Fruit fly (Drosophila melanogaster) whole organism, wandering third instar larva: Measurements from ENCODE around the gene CG5890.
A peak's percentile ranks its signal among the peaks of the same experiment; 100 is the strongest.

Experiments used
- Abd-B ChIP-seq: fragments of >200 bp; optimal IDR thresholded peaks from 2 replicates; lab custom pipeline; 2017; ENCODE audit warnings: missing biosample characterization, missing genetic modification characterization
- CrebA ChIP-seq: fragments of 200-800 bp; sonication (Bioruptor generic); optimal IDR thresholded peaks from 2 replicates; lab custom pipeline; 2016; ENCODE audit warnings: missing biosample characterization, mild to moderate bottlenecking, missing genetic modification characterization, borderline replicate concordance
- HLH106 ChIP-seq: fragments of 200-800 bp; optimal IDR thresholded peaks from 3 replicates; lab custom pipeline; 2019; ENCODE audit warnings: missing biosample characterization, mild to moderate bottlenecking, missing genetic modification characterization, moderate library complexity
- Myc ChIP-seq: fragments of >200 bp; optimal IDR thresholded peaks from 2 replicates; lab custom pipeline; 2017
- N ChIP-seq: fragments of >200 bp; optimal IDR thresholded peaks from 2 replicates; lab custom pipeline; 2018; ENCODE audit warnings: missing biosample characterization, missing external identifiers, missing genetic modification characterization
- Rel ChIP-seq, 2 experiments: fragments of 200-800 bp; sonication (Bioruptor generic) in 1 of 2; optimal IDR thresholded peaks; 2 replicates in 1 of 2; 3 replicates in 1 of 2; lab custom pipeline; 2016 to 2019; ENCODE audit warnings: mild to moderate bottlenecking in 2 of 2, missing biosample characterization in 2 of 2, missing genetic modification characterization in 2 of 2, moderate library complexity in 1 of 2
- Vsx2 ChIP-seq: fragments of 200-300, 225-300 bp; sonication (Bioruptor generic); optimal IDR thresholded peaks from 2 replicates; lab custom pipeline; 2018; ENCODE audit warnings: missing biosample characterization, missing genetic modification characterization; ENCODE audit not compliant: partially characterized antibody
- jim ChIP-seq: fragments of 175-275, 200-325 bp; sonication (Bioruptor generic); optimal IDR thresholded peaks from 2 replicates; lab custom pipeline; 2016; ENCODE audit warnings: missing biosample characterization, mild to moderate bottlenecking, missing genetic modification characterization
- lola ChIP-seq: fragments of >200 bp; optimal IDR thresholded peaks from 2 replicates; lab custom pipeline; 2017; ENCODE audit warnings: missing biosample characterization, missing genetic modification characterization
- psq ChIP-seq: fragments of 200-800 bp; sonication (Bioruptor generic); optimal IDR thresholded peaks from 3 replicates; lab custom pipeline; 2017; ENCODE audit warnings: missing biosample characterization, mild to moderate bottlenecking, missing genetic modification characterization, moderate library complexity
- tai ChIP-seq: sonication (Bioruptor generic); optimal IDR thresholded peaks from 2 replicates; lab custom pipeline; 2016; ENCODE audit warnings: missing biosample characterization, missing genetic modification characterization
- usp ChIP-seq: fragments of >200 bp; optimal IDR thresholded peaks from 2 replicates; lab custom pipeline; 2017; ENCODE audit warnings: missing biosample characterization, missing genetic modification characterization
- woc ChIP-seq: sonication (Bioruptor generic); optimal IDR thresholded peaks from 2 replicates; lab custom pipeline; 2016; ENCODE audit warnings: missing biosample characterization, mild to moderate bottlenecking, missing genetic modification characterization

- no peak for TF ChIP-seq psq (GFP tag; lab: Kevin White, UChicago)
- TF ChIP-seq usp (GFP tag; lab: Kevin White, UChicago), result no peak
- no peak for TF ChIP-seq Vsx2 (GFP tag; lab: Kevin White, UChicago)
- TF ChIP-seq woc (GFP tag; lab: Kevin White, UChicago), result no peak
- peak; percentile 55 for TF ChIP-seq Myc (lab: Kevin White, UChicago)
- no peak for TF ChIP-seq N (GFP tag; lab: Kevin White, UChicago)
- no peak for TF ChIP-seq Rel (GFP tag; optimal IDR thresholded peaks at IDR 0.05; lab: Kevin White, UChicago)
- no peak for TF ChIP-seq Rel (tag; optimal IDR thresholded peaks at IDR 0.05; lab: Kevin White, UChicago)
- TF ChIP-seq jim (GFP tag; lab: Kevin White, UChicago), result no peak
- TF ChIP-seq CrebA, result no peak
- TF ChIP-seq Abd-B (GFP tag; lab: Kevin White, UChicago), result no peak
- TF ChIP-seq tai (GFP tag; lab: Kevin White, UChicago), result peak; percentile 20
- TF ChIP-seq HLH106 (tag; lab: Kevin White, UChicago), result no peak
- no peak for TF ChIP-seq lola (GFP tag; lab: Kevin White, UChicago)
Measured at dm6 chr3R:25851224-25851682, 4.7 kb upstream of the CG5890 start, which contains the start of the genes CG14545 and CG5886.
